Fruit fly (Drosophila melanogaster) Kc167 (cell line): Measurements from ENCODE around the gene beta4GalT7.

Source experiments
- Myc ChIP-seq: fragments of >200 bp; optimal IDR thresholded peaks from 2 replicates; lab custom pipeline; 2017; ENCODE audit warnings: missing external identifiers
- Sin3A ChIP-seq: fragments of >200 bp; optimal IDR thresholded peaks from 2 replicates; lab custom pipeline; 2018; ENCODE audit warnings: missing external identifiers
- h ChIP-seq: fragments of >200 bp; optimal IDR thresholded peaks from 3 replicates; lab custom pipeline; 2018; ENCODE audit warnings: missing external identifiers
- psq ChIP-seq: fragments of >200 bp; optimal IDR thresholded peaks from 2 replicates; lab custom pipeline; 2017; ENCODE audit warnings: missing external identifiers

DNA sequence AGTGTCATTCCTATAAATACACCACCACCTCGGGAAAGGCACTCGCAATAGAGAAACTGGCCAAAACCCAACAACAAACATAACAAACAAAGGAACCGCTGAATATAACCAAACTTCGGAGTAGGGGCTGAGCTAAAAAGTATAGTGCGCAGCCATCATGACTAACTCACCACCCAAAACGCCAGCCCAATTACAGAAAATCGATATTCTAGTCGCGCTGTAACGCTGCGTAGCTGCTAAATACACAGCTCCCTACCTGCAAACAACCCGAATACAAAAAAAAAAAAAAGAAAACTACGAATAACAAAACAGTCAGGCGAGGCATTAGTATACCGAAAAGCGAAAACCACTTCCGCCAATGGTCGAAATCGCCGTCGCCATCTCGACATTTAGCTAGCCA lies 27.6 kb downstream of the beta4GalT7 start:
- TF ChIP-seq Myc (lab: Kevin White, UChicago) (no peak), psq (lab: Kevin White, UChicago) (no peak), Sin3A (lab: Kevin White, UChicago) (no peak), h (lab: Kevin White, UChicago) (no peak)
